Worm (Caenorhabditis elegans): ENCODE results near the gene tag-180.

ce11 chrII:11276879-11277278 lies 52.4 kb downstream of the tag-180 start:
- TF ChIP-seq dmd-4 (tag; optimal IDR thresholded peaks at IDR 0.05): no peak
- TF ChIP-seq ZK546.5 (tag; optimal IDR thresholded peaks at IDR 0.05): no peak
- TF ChIP-seq fos-1 (tag; optimal IDR thresholded peaks at IDR 0.05): no peak
- TF ChIP-seq egl-27 (tag; optimal IDR thresholded peaks at IDR 0.05): no peak
- TF ChIP-seq lin-13 (GFP tag; optimal IDR thresholded peaks at IDR 0.05): no peak
- no peak for TF ChIP-seq nhr-77 (tag; optimal IDR thresholded peaks at IDR 0.05)
- no peak for TF ChIP-seq lin-39 (tag; optimal IDR thresholded peaks at IDR 0.05)
- TF ChIP-seq nhr-6 (tag; optimal IDR thresholded peaks at IDR 0.05): no peak
- no peak for TF ChIP-seq ztf-11 (tag; optimal IDR thresholded peaks at IDR 0.05)
- TF ChIP-seq nhr-11 (tag; optimal IDR thresholded peaks at IDR 0.05): no peak
- no peak for TF ChIP-seq mdl-1 (tag; optimal IDR thresholded peaks at IDR 0.05)
- no peak for TF ChIP-seq zag-1 (tag; optimal IDR thresholded peaks at IDR 0.05)
- no peak for TF ChIP-seq elt-3 (tag; optimal IDR thresholded peaks at IDR 0.05)
- TF ChIP-seq unc-39 (tag; optimal IDR thresholded peaks at IDR 0.05): no peak

Data from whole organism, L2 larva.